Worm (Caenorhabditis elegans) whole organism, L2 larva: ENCODE results near the gene F08F8.10.

ENCODE experiments used
- F13H6.1 ChIP-seq: sonication (generic microtip); optimal IDR thresholded peaks from 2 replicates; lab custom pipeline; 2016; ENCODE audit warnings: missing genetic modification characterization, missing compliant biosample characterization
- ceh-82 ChIP-seq: fragments of 150-350 bp; optimal IDR thresholded peaks from 2 replicates; lab custom pipeline; 2014; ENCODE audit warnings: missing biosample characterization, missing genetic modification characterization
- dmd-4 ChIP-seq: sonication (generic microtip); optimal IDR thresholded peaks from 2 replicates; lab custom pipeline; 2017; ENCODE audit warnings: missing biosample characterization, missing genetic modification characterization
- lin-39 ChIP-seq: fragments of 150-350 bp; optimal IDR thresholded peaks from 2 replicates; lab custom pipeline; 2014; ENCODE audit warnings: missing biosample characterization, missing genetic modification reagents, missing genetic modification characterization
- mdl-1 ChIP-seq, 2 experiments: fragments of 150-350 bp in 1 of 2; sonication (generic microtip) in 1 of 2; optimal IDR thresholded peaks; 2 replicates each; lab custom pipeline; 2017; ENCODE audit warnings: missing biosample characterization in 2 of 2, missing genetic modification characterization in 2 of 2
- nhr-10 ChIP-seq: sonication (generic microtip); optimal IDR thresholded peaks from 2 replicates; lab custom pipeline; 2017; ENCODE audit warnings: missing biosample characterization, missing genetic modification characterization
- nhr-12 ChIP-seq: fragments of 150-350 bp; optimal IDR thresholded peaks from 2 replicates; lab custom pipeline; 2014; ENCODE audit warnings: missing biosample characterization, missing genetic modification characterization
- nhr-129 ChIP-seq: fragments of 150-350 bp; optimal IDR thresholded peaks from 2 replicates; lab custom pipeline; 2014; ENCODE audit warnings: missing biosample characterization, missing genetic modification characterization
- nhr-237 ChIP-seq: fragments of 150-350 bp; optimal IDR thresholded peaks from 2 replicates; lab custom pipeline; 2014; ENCODE audit warnings: missing biosample characterization, missing genetic modification characterization
- unc-62 ChIP-seq: fragments of 150-350 bp; optimal IDR thresholded peaks from 2 replicates; lab custom pipeline; 2014; ENCODE audit warnings: missing biosample characterization, missing genetic modification reagents, missing genetic modification characterization
- ztf-11 ChIP-seq: sonication (generic microtip); optimal IDR thresholded peaks from 2 replicates; lab custom pipeline; 2017; ENCODE audit warnings: missing biosample characterization, missing genetic modification characterization
- ztf-4 ChIP-seq: fragments of 150-350 bp; optimal IDR thresholded peaks from 2 replicates; lab custom pipeline; 2014; ENCODE audit warnings: missing biosample characterization, missing genetic modification characterization

DNA sequence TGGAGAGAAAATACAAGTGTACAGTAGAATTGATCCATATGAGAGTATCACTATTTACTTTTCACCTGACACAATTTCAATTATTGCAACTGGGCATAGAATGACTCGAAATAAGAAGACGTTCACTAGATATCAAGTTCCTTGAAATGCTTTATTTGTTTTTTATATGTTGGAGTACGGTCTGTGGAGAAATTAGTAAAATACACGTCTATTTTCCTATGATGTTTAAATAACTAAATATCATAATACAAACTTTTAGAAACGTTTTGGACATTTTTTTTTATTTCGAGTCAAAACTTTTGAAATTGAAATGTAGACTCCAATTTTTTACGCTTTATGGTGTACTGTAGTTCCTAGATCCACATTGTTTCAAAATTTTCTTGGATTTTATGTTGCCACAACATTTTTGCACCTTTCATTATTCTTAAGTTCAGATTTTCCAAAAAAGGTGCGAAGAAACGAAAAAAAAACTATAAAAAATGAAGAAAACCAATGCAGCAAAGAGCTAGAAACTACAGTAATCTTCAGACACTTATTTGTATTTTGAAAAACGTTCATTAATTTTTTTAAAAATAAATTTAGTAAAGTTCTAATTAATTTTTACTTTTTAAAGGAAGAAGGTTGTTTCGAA lies 12.3 kb upstream of the F08F8.10 start:
- TF ChIP-seq nhr-237 (tag; lab: Kevin White, UChicago) = no peak
- no peak for TF ChIP-seq ceh-82 (tag; lab: Kevin White, UChicago)
- no peak for TF ChIP-seq dmd-4
- TF ChIP-seq ztf-11 = no peak
- no peak for TF ChIP-seq nhr-12 (tag; lab: Kevin White, UChicago)
- no peak for TF ChIP-seq nhr-10
- no peak for TF ChIP-seq nhr-129 (tag; lab: Kevin White, UChicago)
- no peak for TF ChIP-seq lin-39
- TF ChIP-seq unc-62 (GFP tag; lab: Kevin White, UChicago) = no peak
- no peak for TF ChIP-seq F13H6.1
- no peak for TF ChIP-seq mdl-1 (tag; optimal IDR thresholded peaks at IDR 0.05; lab: Kevin White, UChicago)
- peak; percentile 42 for TF ChIP-seq ztf-4 (tag; lab: Kevin White, UChicago)
